Fruit fly (Drosophila melanogaster) whole organism, embryonic: ENCODE measurements around the gene CG44000.

Experiments
- Ada2b ChIP-seq: fragments of 200-800 bp; sonication (Bioruptor generic); IDR thresholded peaks from 2 replicates; pipeline ENCODE4 v1.3.6; 2022; ENCODE audit warnings: missing biosample characterization, missing genetic modification characterization
- BEAF-32 ChIP-seq: fragments of 200-800 bp; sonication (Bioruptor generic); optimal IDR thresholded peaks from 3 replicates; lab custom pipeline; 2017; ENCODE audit warnings: missing biosample characterization, missing genetic modification characterization, mild to moderate bottlenecking, moderate library complexity, missing genetic modification reagents
- CG10209 ChIP-seq: fragments of 200-800 bp; sonication (Bioruptor generic); optimal IDR thresholded peaks from 3 replicates; lab custom pipeline; 2017; ENCODE audit warnings: missing biosample characterization, mild to moderate bottlenecking, missing genetic modification characterization, missing genetic modification reagents
- CG12391 ChIP-seq: fragments of 200-800 bp; sonication (Bioruptor generic); optimal IDR thresholded peaks from 3 replicates; lab custom pipeline; 2018; ENCODE audit warnings: missing biosample characterization, mild to moderate bottlenecking, missing genetic modification characterization, moderate library complexity
- CG15696 ChIP-seq: fragments of 200-800 bp; sonication (Bioruptor generic); optimal IDR thresholded peaks from 2 replicates; lab custom pipeline; 2019; ENCODE audit warnings: missing biosample characterization, mild to moderate bottlenecking, missing genetic modification characterization, moderate library complexity
- CG30431 ChIP-seq: fragments of 200-800 bp; sonication (Bioruptor generic); optimal IDR thresholded peaks from 2 replicates; lab custom pipeline; 2017; ENCODE audit warnings: missing biosample characterization, missing genetic modification characterization
- CG31365 ChIP-seq: fragments of 200-800 bp; sonication (Bioruptor generic); optimal IDR thresholded peaks from 2 replicates; lab custom pipeline; 2018; ENCODE audit warnings: missing biosample characterization, mild to moderate bottlenecking, missing genetic modification characterization
- CG34376 ChIP-seq: fragments of 200-800 bp; sonication (Bioruptor generic); optimal IDR thresholded peaks from 2 replicates; lab custom pipeline; 2018; ENCODE audit warnings: missing biosample characterization, mild to moderate bottlenecking, missing genetic modification characterization
- CG34422 ChIP-seq: fragments of 200-800 bp; sonication (Bioruptor generic); IDR thresholded peaks from 3 replicates; pipeline ENCODE4 v1.3.6; 2022; ENCODE audit warnings: missing biosample characterization, missing genetic modification characterization
- CG4360 ChIP-seq: fragments of 200-800 bp; sonication (Bioruptor generic); IDR thresholded peaks from 2 replicates; pipeline ENCODE4 v1.3.6; 2022; ENCODE audit warnings: missing biosample characterization, missing genetic modification characterization
- CG4707 ChIP-seq: fragments of 200-800 bp; sonication (Bioruptor generic); optimal IDR thresholded peaks from 2 replicates; lab custom pipeline; 2018; ENCODE audit warnings: missing biosample characterization, mild to moderate bottlenecking, missing genetic modification characterization, moderate library complexity
- CG6654 ChIP-seq: fragments of 200-800 bp; sonication (Bioruptor generic); optimal IDR thresholded peaks from 2 replicates; lab custom pipeline; 2017; ENCODE audit warnings: missing biosample characterization, mild to moderate bottlenecking, missing genetic modification characterization
- CG8478 ChIP-seq: fragments of >200 bp; optimal IDR thresholded peaks from 2 replicates; lab custom pipeline; 2018
- Dfd ChIP-seq, 2 experiments: fragments of >200 bp; optimal IDR thresholded peaks; 2 replicates each; lab custom pipeline; 2017; ENCODE audit warnings: missing biosample characterization in 2 of 2, missing genetic modification characterization in 2 of 2
- Dip3 ChIP-seq: fragments of 200-800 bp; sonication (Bioruptor generic); optimal IDR thresholded peaks from 3 replicates; lab custom pipeline; 2016; ENCODE audit warnings: missing biosample characterization, missing genetic modification characterization
- Dll ChIP-seq: fragments of 200-800 bp; sonication (Bioruptor generic); IDR thresholded peaks from 4 replicates; pipeline ENCODE4 v1.3.6; 2022; ENCODE audit warnings: missing biosample characterization, missing genetic modification characterization; ENCODE audit not compliant: partially characterized antibody
- Eip74EF ChIP-seq, 2 experiments: fragments of 200-800 bp in 1 of 2; fragments of >200 bp in 1 of 2; sonication (Bioruptor generic) in 1 of 2; optimal IDR thresholded peaks; 2 replicates each; lab custom pipeline; 2017 to 2019; ENCODE audit warnings: missing biosample characterization in 2 of 2, missing genetic modification characterization in 2 of 2, mild to moderate bottlenecking in 1 of 2, moderate library complexity in 1 of 2
- Ets65A ChIP-seq: fragments of 200-800 bp; sonication (Bioruptor generic); peaks from one replicate; lab custom pipeline; 2016; ENCODE audit warnings: missing biosample characterization, missing genetic modification characterization
- Fer1 ChIP-seq: fragments of 200-800 bp; sonication (Bioruptor generic); optimal IDR thresholded peaks from 2 replicates; lab custom pipeline; 2017; ENCODE audit warnings: missing biosample characterization, mild to moderate bottlenecking, missing genetic modification characterization
- Lpt ChIP-seq: fragments of >200 bp; optimal IDR thresholded peaks from 2 replicates; lab custom pipeline; 2018; ENCODE audit warnings: missing biosample characterization, missing genetic modification characterization
- MTF-1 ChIP-seq: fragments of 200-800 bp; sonication (Bioruptor generic); optimal IDR thresholded peaks from 2 replicates; lab custom pipeline; 2018; ENCODE audit warnings: missing biosample characterization, mild to moderate bottlenecking, missing genetic modification characterization, borderline replicate concordance
- Ptx1 ChIP-seq: fragments of 200-800 bp; sonication (Bioruptor generic); IDR thresholded peaks from 2 replicates; pipeline ENCODE4 v1.3.6; 2022; ENCODE audit warnings: missing biosample characterization, missing genetic modification characterization
- Side ChIP-seq: fragments of 200-800 bp; sonication (Bioruptor generic); optimal IDR thresholded peaks from 2 replicates; lab custom pipeline; 2016; ENCODE audit warnings: missing biosample characterization, missing genetic modification characterization
- Stat92E ChIP-seq, 3 experiments: fragments of >200 bp in 2 of 3; fragments of 200-800 bp in 1 of 3; sonication (Bioruptor generic) in 1 of 3; optimal IDR thresholded peaks; 2 replicates each; lab custom pipeline; 2017 to 2019; ENCODE audit warnings: missing biosample characterization in 3 of 3, missing genetic modification characterization in 3 of 3, mild to moderate bottlenecking in 1 of 3, moderate library complexity in 1 of 3
- cad ChIP-seq: fragments of >200 bp; optimal IDR thresholded peaks from 2 replicates; lab custom pipeline; 2017; ENCODE audit warnings: missing biosample characterization, missing genetic modification characterization
- chif ChIP-seq, 2 experiments: fragments of 200-800 bp; sonication (Bioruptor generic); optimal IDR thresholded peaks; 3 replicates each; lab custom pipeline; 2016; ENCODE audit warnings: missing biosample characterization in 2 of 2, missing genetic modification characterization in 2 of 2
- chinmo ChIP-seq: fragments of 200-800 bp; sonication (Bioruptor generic); IDR thresholded peaks from 4 replicates; pipeline ENCODE4 v1.3.6; 2022; ENCODE audit warnings: missing biosample characterization, missing genetic modification characterization; ENCODE audit not compliant: partially characterized antibody
- chn ChIP-seq: fragments of 200-800 bp; sonication (Bioruptor generic); optimal IDR thresholded peaks from 2 replicates; lab custom pipeline; 2016; ENCODE audit warnings: missing biosample characterization, missing genetic modification characterization
- crp ChIP-seq, 2 experiments: fragments of 200-800 bp; sonication (Bioruptor generic); optimal IDR thresholded peaks; 2 replicates in 1 of 2; 3 replicates in 1 of 2; lab custom pipeline; 2017; ENCODE audit warnings: missing biosample characterization in 2 of 2, missing genetic modification characterization in 2 of 2, mild to moderate bottlenecking in 1 of 2, moderate library complexity in 1 of 2
- dpn ChIP-seq, 2 experiments: fragments of 200-800 bp; sonication (Bioruptor generic); optimal IDR thresholded peaks; 3 replicates each; lab custom pipeline; 2016; ENCODE audit warnings: missing biosample characterization in 2 of 2, missing genetic modification characterization in 2 of 2
- fd3F ChIP-seq: fragments of 200-800 bp; sonication (Bioruptor generic); optimal IDR thresholded peaks from 2 replicates; lab custom pipeline; 2018; ENCODE audit warnings: missing biosample characterization, mild to moderate bottlenecking, missing genetic modification characterization, moderate library complexity
- hkb ChIP-seq, 2 experiments: fragments of 200-800 bp in 1 of 2; fragments of >200 bp in 1 of 2; sonication (Bioruptor generic) in 1 of 2; IDR thresholded peaks in 1 of 2; optimal IDR thresholded peaks in 1 of 2; 2 replicates each; pipeline versions ENCODE4 v1.3.6 to Lab custom; 2017 to 2022; ENCODE audit warnings: missing biosample characterization in 1 of 2, missing genetic modification characterization in 1 of 2
- inv ChIP-seq: fragments of 200-800 bp; sonication (Bioruptor generic); IDR thresholded peaks from 2 replicates; pipeline ENCODE4 v1.3.6; 2022; ENCODE audit warnings: missing biosample characterization, missing genetic modification characterization; ENCODE audit not compliant: partially characterized antibody
- luna ChIP-seq: fragments of 200-800 bp; sonication (Bioruptor generic); optimal IDR thresholded peaks from 2 replicates; lab custom pipeline; 2016; ENCODE audit warnings: missing biosample characterization, missing genetic modification characterization
- maf-S ChIP-seq: fragments of 200-800 bp; sonication (Bioruptor generic); optimal IDR thresholded peaks from 2 replicates; lab custom pipeline; 2016; ENCODE audit warnings: missing biosample characterization, missing genetic modification characterization
- pzg ChIP-seq: fragments of 200-800 bp; sonication (Bioruptor generic); optimal IDR thresholded peaks from 3 replicates; lab custom pipeline; 2018; ENCODE audit warnings: missing biosample characterization, mild to moderate bottlenecking, missing genetic modification characterization, moderate library complexity
- ranshi ChIP-seq: fragments of 200-800 bp; sonication (Bioruptor generic); IDR thresholded peaks from 2 replicates; pipeline ENCODE4 v1.3.6; 2022; ENCODE audit warnings: missing biosample characterization, missing genetic modification characterization
- sens ChIP-seq: fragments of 200-800 bp; sonication (Bioruptor generic); peaks from one replicate; lab custom pipeline; 2016; ENCODE audit warnings: missing biosample characterization, missing genetic modification characterization
- tll ChIP-seq, 2 experiments: fragments of 200-800 bp in 1 of 2; fragments of >200 bp in 1 of 2; sonication (Bioruptor generic) in 1 of 2; optimal IDR thresholded peaks; 2 replicates each; lab custom pipeline; 2017 to 2019; ENCODE audit warnings: missing biosample characterization in 2 of 2, missing genetic modification characterization in 2 of 2, mild to moderate bottlenecking in 1 of 2, moderate library complexity in 1 of 2
- tx ChIP-seq: fragments of 200-800 bp; sonication (Bioruptor generic); optimal IDR thresholded peaks from 2 replicates; lab custom pipeline; 2016; ENCODE audit warnings: missing biosample characterization, missing genetic modification characterization

The CG44000 gene

dm6 chr2L:5002711-5003402 is 40.2 kb upstream of the CG44000 start (continued):
- TF ChIP-seq MTF-1 = no peak
- TF ChIP-seq CG15696 (tag; lab: Kevin White, UChicago) = no peak
- TF ChIP-seq CG10209 (GFP tag; lab: Kevin White, UChicago) = peak; percentile 3
- TF ChIP-seq Ada2b = peak; percentile 38; the same call in 1 of the 2 replicates
- no peak for TF ChIP-seq pzg (GFP tag; lab: Kevin White, UChicago)
- TF ChIP-seq, all 482 proteins: peak for 28

dm6 chr2L:5003670-5004453 is 39.2 kb upstream of the CG44000 start:
- no peak for TF ChIP-seq inv (GFP tag; lab: Robert Waterston, UW)
- peak in 1 of 2 experiments; percentile 46 for TF ChIP-seq tll (GFP tag; optimal IDR thresholded peaks at IDR 0.05; lab: Kevin White, UChicago)
- TF ChIP-seq Ptx1 (GFP tag; lab: Robert Waterston, UW) = no peak
- TF ChIP-seq Ets65A (GFP tag; lab: Kevin White, UChicago) = no peak
- no peak for TF ChIP-seq CG34376 (GFP tag; lab: Kevin White, UChicago)
- peak; percentile 81 for TF ChIP-seq CG31365 (tag; lab: Kevin White, UChicago)
- TF ChIP-seq CG6654 (GFP tag; lab: Kevin White, UChicago) = peak; percentile 97
- no peak for TF ChIP-seq crp (GFP tag; optimal IDR thresholded peaks at IDR 0.05; lab: Kevin White, UChicago)
- TF ChIP-seq chinmo (GFP tag; lab: Robert Waterston, UW) = 0 out of 4 replicates have a peak, but pooled peaks have one; percentile 21
- TF ChIP-seq Stat92E (GFP tag; optimal IDR thresholded peaks at IDR 0.05; lab: Kevin White, UChicago) = no peak
- TF ChIP-seq Eip74EF (GFP tag; optimal IDR thresholded peaks at IDR 0.05; lab: Kevin White, UChicago) = peak in 1 of 2 experiments; percentile 68
- TF ChIP-seq Fer1 (GFP tag; lab: Kevin White, UChicago) = no peak
- peak; percentile 77 for TF ChIP-seq CG4360 (GFP tag; lab: Robert Waterston, UW)
- TF ChIP-seq CG30431 (GFP tag; lab: Kevin White, UChicago) = no peak
- TF ChIP-seq Dfd (GFP tag; optimal IDR thresholded peaks at IDR 0.05; lab: Kevin White, UChicago) = peak in 1 of 2 experiments; percentile 97
- TF ChIP-seq Side = no peak
- TF ChIP-seq sens (GFP tag; lab: Kevin White, UChicago) = peak; percentile 42
- TF ChIP-seq CG12391 (tag; lab: Kevin White, UChicago) = no peak
- no peak for TF ChIP-seq Dll
- no peak for TF ChIP-seq chn (GFP tag; lab: Kevin White, UChicago)
- no peak for TF ChIP-seq ranshi (GFP tag; lab: Robert Waterston, UW)
- TF ChIP-seq CG34422 (GFP tag; lab: Robert Waterston, UW) = 0 out of 3 replicates have a peak, but pooled peaks have one; percentile 24
- TF ChIP-seq BEAF-32 (GFP tag; lab: Kevin White, UChicago) = no peak
- no peak for TF ChIP-seq hkb (optimal IDR thresholded peaks at IDR 0.05; lab: Kevin White, UChicago)
- TF ChIP-seq hkb (GFP tag; IDR thresholded peaks at IDR 0.05; lab: Robert Waterston, UW) = no peak
- TF ChIP-seq maf-S = no peak
- peak; percentile 78 for TF ChIP-seq CG8478 (lab: Kevin White, UChicago)
- no peak for TF ChIP-seq Dip3
- TF ChIP-seq CG4707 (GFP tag; lab: Kevin White, UChicago) = no peak
- no peak for TF ChIP-seq luna
- TF ChIP-seq dpn (GFP tag; optimal IDR thresholded peaks at IDR 0.05; lab: Kevin White, UChicago) = no peak
- no peak for TF ChIP-seq chif (GFP tag; optimal IDR thresholded peaks at IDR 0.05; lab: Kevin White, UChicago)
- TF ChIP-seq Lpt (GFP tag; lab: Kevin White, UChicago) = no peak
- TF ChIP-seq cad (GFP tag; lab: Kevin White, UChicago) = peak; percentile 84
- no peak for TF ChIP-seq tx (GFP tag; lab: Kevin White, UChicago)
- no peak for TF ChIP-seq fd3F (GFP tag; lab: Kevin White, UChicago)
